Fruit fly (Drosophila melanogaster) whole organism, embryonic: Measurements from ENCODE around the gene CG14062.

Source experiments
- Adf1 ChIP-seq: fragments of 200-800 bp; sonication (Bioruptor generic); IDR thresholded peaks from 2 replicates; pipeline ENCODE4 v1.3.6; 2022; ENCODE audit warnings: missing biosample characterization, missing genetic modification characterization
- Antp ChIP-seq: fragments of 200-800 bp; sonication (Bioruptor generic); optimal IDR thresholded peaks from 3 replicates; lab custom pipeline; 2016; ENCODE audit warnings: missing biosample characterization, missing genetic modification characterization
- B-H2 ChIP-seq: fragments of 200-800 bp; sonication (Bioruptor generic); optimal IDR thresholded peaks from 2 replicates; lab custom pipeline; 2018; ENCODE audit warnings: missing biosample characterization, mild to moderate bottlenecking, missing genetic modification characterization
- Bteb2 ChIP-seq: fragments of 200-800 bp; sonication (Bioruptor generic); optimal IDR thresholded peaks from 2 replicates; lab custom pipeline; 2016; ENCODE audit warnings: missing biosample characterization, missing genetic modification characterization
- CG10274 ChIP-seq: fragments of 200-800 bp; sonication (Bioruptor generic); optimal IDR thresholded peaks from 3 replicates; lab custom pipeline; 2017; ENCODE audit warnings: missing biosample characterization, mild to moderate bottlenecking, missing genetic modification characterization
- CG12104 ChIP-seq: fragments of 200-800 bp; sonication (Bioruptor generic); optimal IDR thresholded peaks from 3 replicates; lab custom pipeline; 2016; ENCODE audit warnings: missing biosample characterization, missing genetic modification characterization
- CG12155 ChIP-seq: fragments of 200-800 bp; sonication (Bioruptor generic); optimal IDR thresholded peaks from 3 replicates; lab custom pipeline; 2016; ENCODE audit warnings: missing biosample characterization, missing genetic modification characterization
- CG14965 ChIP-seq: fragments of 200-800 bp; sonication (Bioruptor generic); optimal IDR thresholded peaks from 2 replicates; lab custom pipeline; 2016; ENCODE audit warnings: missing biosample characterization, missing genetic modification characterization, borderline replicate concordance
- CG17612 ChIP-seq: fragments of 200-800 bp; sonication (Bioruptor generic); IDR thresholded peaks from 2 replicates; pipeline ENCODE4 v1.3.6; 2022; ENCODE audit warnings: missing biosample characterization, missing genetic modification characterization
- CG2120 ChIP-seq: fragments of 200-800 bp; sonication (Bioruptor generic); optimal IDR thresholded peaks from 3 replicates; lab custom pipeline; 2016; ENCODE audit warnings: missing biosample characterization, missing genetic modification characterization
- CG2199 ChIP-seq: fragments of 200-800 bp; sonication (Bioruptor generic); IDR thresholded peaks from 3 replicates; pipeline ENCODE4 v1.3.6; 2022; ENCODE audit warnings: missing biosample characterization, missing genetic modification characterization
- CG6765 ChIP-seq: fragments of 200-800 bp; sonication (Bioruptor generic); optimal IDR thresholded peaks from 3 replicates; lab custom pipeline; 2017; ENCODE audit warnings: missing biosample characterization, mild to moderate bottlenecking, missing genetic modification characterization
- CG9215 ChIP-seq: fragments of 200-800 bp; sonication (Bioruptor generic); IDR thresholded peaks from 2 replicates; pipeline ENCODE4 v1.3.6; 2022; ENCODE audit warnings: missing biosample characterization, missing genetic modification characterization
- D19B ChIP-seq: fragments of 200-800 bp; sonication (Bioruptor generic); optimal IDR thresholded peaks from 2 replicates; lab custom pipeline; 2017; ENCODE audit warnings: missing biosample characterization, mild to moderate bottlenecking, missing genetic modification characterization
- HLHmδ ChIP-seq: fragments of 200-800 bp; sonication (Bioruptor generic); optimal IDR thresholded peaks from 2 replicates; lab custom pipeline; 2018; ENCODE audit warnings: missing biosample characterization, mild to moderate bottlenecking, missing genetic modification characterization, moderate library complexity
- Med ChIP-seq: fragments of 200-800 bp; sonication (Bioruptor generic); peaks from one replicate; lab custom pipeline; 2016; ENCODE audit warnings: missing biosample characterization, missing genetic modification characterization, mild to moderate bottlenecking, inconsistent platforms, moderate library complexity
- Nf-YA ChIP-seq: fragments of 200-800 bp; sonication (Bioruptor generic); IDR thresholded peaks from 2 replicates; pipeline ENCODE4 v1.3.6; 2022; ENCODE audit warnings: missing biosample characterization, missing genetic modification characterization
- Opbp ChIP-seq: fragments of 200-800 bp; sonication (Bioruptor generic); IDR thresholded peaks from 3 replicates; pipeline ENCODE4 v1.3.6; 2022; ENCODE audit warnings: missing biosample characterization, missing genetic modification characterization; ENCODE audit not compliant: partially characterized antibody
- Side ChIP-seq: fragments of 200-800 bp; sonication (Bioruptor generic); optimal IDR thresholded peaks from 2 replicates; lab custom pipeline; 2016; ENCODE audit warnings: missing biosample characterization, missing genetic modification characterization
- Six4 ChIP-seq: fragments of 200-800 bp; sonication (Bioruptor generic); optimal IDR thresholded peaks from 2 replicates; lab custom pipeline; 2016; ENCODE audit warnings: missing biosample characterization, missing genetic modification characterization
- Stat92E ChIP-seq, 3 experiments: fragments of >200 bp in 2 of 3; fragments of 200-800 bp in 1 of 3; sonication (Bioruptor generic) in 1 of 3; optimal IDR thresholded peaks; 2 replicates each; lab custom pipeline; 2017 to 2019; ENCODE audit warnings: missing biosample characterization in 3 of 3, missing genetic modification characterization in 3 of 3, mild to moderate bottlenecking in 1 of 3, moderate library complexity in 1 of 3
- Xrp1 ChIP-seq: fragments of 200-800 bp; sonication (Bioruptor generic); IDR thresholded peaks from 2 replicates; pipeline ENCODE4 v1.3.6; 2022; ENCODE audit warnings: missing biosample characterization, missing genetic modification characterization
- ab ChIP-seq: fragments of 200-800 bp; sonication (Bioruptor generic); optimal IDR thresholded peaks from 2 replicates; lab custom pipeline; 2016; ENCODE audit warnings: missing biosample characterization, missing genetic modification characterization
- ara ChIP-seq: fragments of 200-800 bp; sonication (Bioruptor generic); IDR thresholded peaks from 2 replicates; pipeline ENCODE4 v1.3.6; 2022; ENCODE audit warnings: missing biosample characterization, missing genetic modification characterization
- ash1 ChIP-seq: fragments of 200-800 bp; sonication (Bioruptor generic); optimal IDR thresholded peaks from 2 replicates; lab custom pipeline; 2018; ENCODE audit warnings: missing biosample characterization, mild to moderate bottlenecking, missing genetic modification characterization
- bcd ChIP-seq: fragments of 200-800 bp; sonication (Bioruptor generic); optimal IDR thresholded peaks from 2 replicates; lab custom pipeline; 2017; ENCODE audit warnings: missing biosample characterization, mild to moderate bottlenecking, missing genetic modification characterization
- bsh ChIP-seq, 2 experiments: fragments of 200-800 bp; sonication (Bioruptor generic); optimal IDR thresholded peaks; 2 replicates each; lab custom pipeline; 2017 to 2018; ENCODE audit warnings: mild to moderate bottlenecking in 2 of 2, missing biosample characterization in 2 of 2, missing genetic modification characterization in 2 of 2, moderate library complexity in 1 of 2
- caup ChIP-seq: fragments of 200-800 bp; sonication (Bioruptor generic); optimal IDR thresholded peaks from 3 replicates; lab custom pipeline; 2017; ENCODE audit warnings: missing biosample characterization, mild to moderate bottlenecking, missing genetic modification characterization, moderate library complexity; ENCODE audit not compliant: severe bottlenecking
- cg ChIP-seq: fragments of 200-800 bp; sonication (Bioruptor generic); optimal IDR thresholded peaks from 3 replicates; lab custom pipeline; 2019; ENCODE audit warnings: missing biosample characterization, mild to moderate bottlenecking, missing genetic modification characterization, moderate library complexity
- crc ChIP-seq: fragments of 200-800 bp; sonication (Bioruptor generic); optimal IDR thresholded peaks from 2 replicates; lab custom pipeline; 2016; ENCODE audit warnings: missing biosample characterization, missing genetic modification characterization
- cwo ChIP-seq: fragments of 200-800 bp; sonication (Bioruptor generic); optimal IDR thresholded peaks from 3 replicates; lab custom pipeline; 2017; ENCODE audit warnings: missing biosample characterization, missing genetic modification characterization, mild to moderate bottlenecking, moderate library complexity, missing genetic modification reagents
- fd64A ChIP-seq: fragments of 200-800 bp; sonication (Bioruptor generic); optimal IDR thresholded peaks from 3 replicates; lab custom pipeline; 2018; ENCODE audit warnings: missing biosample characterization, mild to moderate bottlenecking, missing genetic modification characterization
- fd96Cb ChIP-seq: fragments of 200-800 bp; sonication (Bioruptor generic); optimal IDR thresholded peaks from 2 replicates; lab custom pipeline; 2018; ENCODE audit warnings: missing biosample characterization, mild to moderate bottlenecking, missing genetic modification characterization, moderate library complexity
- kay ChIP-seq: fragments of 200-800 bp; sonication (Bioruptor generic); optimal IDR thresholded peaks from 2 replicates; lab custom pipeline; 2016; ENCODE audit warnings: missing biosample characterization, missing genetic modification characterization
- lab ChIP-seq: fragments of 200-800 bp; sonication (Bioruptor generic); optimal IDR thresholded peaks from 3 replicates; lab custom pipeline; 2017; ENCODE audit warnings: missing biosample characterization, missing genetic modification characterization, mild to moderate bottlenecking, moderate library complexity, missing genetic modification reagents
- mam ChIP-seq: fragments of 200-800 bp; sonication (Bioruptor generic); optimal IDR thresholded peaks from 3 replicates; lab custom pipeline; 2016; ENCODE audit warnings: missing biosample characterization, missing genetic modification characterization
- nmo ChIP-seq: fragments of 200-800 bp; sonication (Bioruptor generic); optimal IDR thresholded peaks from 2 replicates; lab custom pipeline; 2018; ENCODE audit warnings: missing biosample characterization, mild to moderate bottlenecking, missing genetic modification characterization, moderate library complexity
- pita ChIP-seq: fragments of 200-800 bp; sonication (Bioruptor generic); optimal IDR thresholded peaks from 2 replicates; lab custom pipeline; 2017; ENCODE audit warnings: missing biosample characterization, mild to moderate bottlenecking, missing genetic modification characterization
- prd ChIP-seq, 3 experiments: fragments of >200 bp in 2 of 3; fragments of 200-800 bp in 1 of 3; sonication (Bioruptor generic) in 1 of 3; optimal IDR thresholded peaks in 2 of 3; IDR thresholded peaks in 1 of 3; 2 replicates in 2 of 3; 3 replicates in 1 of 3; pipeline versions ENCODE4 v1.3.6 to Lab custom; 2017 to 2022; ENCODE audit warnings: missing biosample characterization in 1 of 3, missing genetic modification characterization in 1 of 3
- rib ChIP-seq: fragments of 200-800 bp; sonication (Bioruptor generic); IDR thresholded peaks from 2 replicates; pipeline ENCODE4 v1.3.6; 2022; ENCODE audit warnings: missing biosample characterization, missing genetic modification characterization
- sc ChIP-seq, 3 experiments: fragments of >200 bp in 2 of 3; fragments of 200-800 bp in 1 of 3; sonication (Bioruptor generic) in 1 of 3; optimal IDR thresholded peaks; 2 replicates in 2 of 3; 3 replicates in 1 of 3; lab custom pipeline; 2017; ENCODE audit warnings: mild to moderate bottlenecking in 1 of 3, missing biosample characterization in 1 of 3, missing genetic modification characterization in 1 of 3, missing genetic modification reagents in 1 of 3
- scrt ChIP-seq: fragments of 200-800 bp; sonication (Bioruptor generic); optimal IDR thresholded peaks from 2 replicates; lab custom pipeline; 2018; ENCODE audit warnings: missing biosample characterization, mild to moderate bottlenecking, missing genetic modification characterization, moderate library complexity
- sd ChIP-seq: fragments of 200-800 bp; sonication (Bioruptor generic); optimal IDR thresholded peaks from 3 replicates; lab custom pipeline; 2018; ENCODE audit warnings: missing biosample characterization, mild to moderate bottlenecking, missing genetic modification characterization, moderate library complexity
- shn ChIP-seq: fragments of 200-800 bp; sonication (Bioruptor generic); optimal IDR thresholded peaks from 3 replicates; lab custom pipeline; 2016; ENCODE audit warnings: missing biosample characterization, missing genetic modification characterization
- sug ChIP-seq: fragments of 200-800 bp; optimal IDR thresholded peaks from 2 replicates; lab custom pipeline; 2019; ENCODE audit warnings: missing biosample characterization, mild to moderate bottlenecking, missing genetic modification characterization, moderate library complexity
- unc-4 ChIP-seq: fragments of 200-800 bp; sonication (Bioruptor generic); IDR thresholded peaks from 2 replicates; pipeline ENCODE4 v1.3.6; 2022; ENCODE audit warnings: missing biosample characterization, missing genetic modification characterization; ENCODE audit not compliant: partially characterized antibody
- wdn ChIP-seq: fragments of 200-800 bp; sonication (Bioruptor generic); IDR thresholded peaks from 2 replicates; pipeline ENCODE4 v1.3.6; 2022; ENCODE audit warnings: missing biosample characterization, missing genetic modification characterization
- zf30C ChIP-seq: fragments of 200-800 bp; sonication (Bioruptor generic); optimal IDR thresholded peaks from 3 replicates; lab custom pipeline; 2018; ENCODE audit warnings: missing biosample characterization, mild to moderate bottlenecking, missing genetic modification characterization

CG14062 gene

dm6 chr3R:28672134-28672533 lies 29.4 kb upstream of the CG14062 start (continued):
- TF ChIP-seq ab (GFP tag; lab: Kevin White, UChicago) (no peak), CG2120 (peak; percentile 84), cwo (GFP tag; lab: Kevin White, UChicago) (no peak), Side (GFP tag; lab: Kevin White, UChicago) (peak; percentile 84), crc (GFP tag; lab: Kevin White, UChicago) (peak; percentile 18), Antp (GFP tag; lab: Kevin White, UChicago) (peak; percentile 93), Med (GFP tag; lab: Kevin White, UChicago) (peak; percentile 99), Opbp (GFP tag; lab: Robert Waterston, UW) (peak; percentile 8; the same call in 1 of the 3 replicates), sug (tag; lab: Kevin White, UChicago) (peak; percentile 79), CG6765 (GFP tag; lab: Kevin White, UChicago) (peak; percentile 35), CG10274 (GFP tag; lab: Kevin White, UChicago) (peak; percentile 55), CG12155 (peak; percentile 80), fd64A (GFP tag; lab: Kevin White, UChicago) (peak; percentile 51), nmo (peak; percentile 82), CG14965 (GFP tag; lab: Kevin White, UChicago) (peak; percentile 53), CG2199 (GFP tag; lab: Robert Waterston, UW) (peak; percentile 80; the same call in 2 of the 3 replicates), zf30C (GFP tag; lab: Kevin White, UChicago) (no peak), HLHmδ (GFP tag; lab: Kevin White, UChicago) (peak; percentile 86), ara (GFP tag; lab: Robert Waterston, UW) (peak; percentile 82), scrt (GFP tag; lab: Kevin White, UChicago) (peak; percentile 58), caup (peak; percentile 87), CG17612 (peak; percentile 25; the same call in 1 of the 2 replicates), cg (GFP tag; lab: Kevin White, UChicago) (no peak), CG12104 (GFP tag; lab: Kevin White, UChicago) (peak; percentile 66), bsh (GFP tag; optimal IDR thresholded peaks at IDR 0.05; lab: Kevin White, UChicago) (peak in 1 of 2 experiments; percentile 84), prd (optimal IDR thresholded peaks at IDR 0.05; lab: Kevin White, UChicago) (no peak), prd (GFP tag; IDR thresholded peaks at IDR 0.05; lab: Robert Waterston, UW) (peak; percentile 84), Xrp1 (GFP tag; lab: Robert Waterston, UW) (no peak; the same call in 1 of the 2 replicates), ash1 (GFP tag; lab: Kevin White, UChicago) (peak; percentile 63), CG9215 (GFP tag; lab: Robert Waterston, UW) (peak; percentile 55; the same call in 1 of the 2 replicates), wdn (GFP tag; lab: Robert Waterston, UW) (peak; percentile 41; the same call in 1 of the 2 replicates), D19B (GFP tag; lab: Kevin White, UChicago) (peak; percentile 19), mam (GFP tag; lab: Kevin White, UChicago) (peak; percentile 89), Stat92E (GFP tag; optimal IDR thresholded peaks at IDR 0.05; lab: Kevin White, UChicago) (no peak), Adf1 (GFP tag; lab: Robert Waterston, UW) (peak; percentile 29; the same call in 1 of the 2 replicates), Nf-YA (GFP tag; lab: Robert Waterston, UW) (peak; percentile 71), unc-4 (GFP tag; lab: Robert Waterston, UW) (no peak), sc (optimal IDR thresholded peaks at IDR 0.05; lab: Kevin White, UChicago) (no peak), sc (GFP tag; optimal IDR thresholded peaks at IDR 0.05; lab: Kevin White, UChicago) (peak; percentile 70), fd96Cb (tag; lab: Kevin White, UChicago) (peak; percentile 78), bcd (GFP tag; lab: Kevin White, UChicago) (peak; percentile 86), Six4 (GFP tag; lab: Kevin White, UChicago) (peak; percentile 78), sd (tag; lab: Kevin White, UChicago) (peak; percentile 84), B-H2 (GFP tag; lab: Kevin White, UChicago) (peak; percentile 87), Bteb2 (GFP tag; lab: Kevin White, UChicago) (peak; percentile 65), pita (peak; percentile 67), shn (peak; percentile 84), kay (peak; percentile 55), lab (GFP tag; lab: Kevin White, UChicago) (peak; percentile 82), rib (GFP tag; lab: Robert Waterston, UW) (no peak)
